Fruit fly (Drosophila melanogaster) whole organism: ENCODE measurements around the gene CG45099.

Experiments
- CG8478 ChIP-seq: fragments of >200 bp; optimal IDR thresholded peaks from 2 replicates; lab custom pipeline; 2018; ENCODE audit warnings: inconsistent platforms
- Dll ChIP-seq: fragments of >200 bp; optimal IDR thresholded peaks from 2 replicates; lab custom pipeline; 2017
- EcR ChIP-seq, 2 experiments: fragments of >200 bp; optimal IDR thresholded peaks; 2 replicates each; lab custom pipeline; 2017; ENCODE audit warnings: missing biosample characterization in 2 of 2, missing genetic modification characterization in 2 of 2, missing genetic modification reagents in 2 of 2
- pan ChIP-seq: fragments of >200 bp; optimal IDR thresholded peaks from 2 replicates; lab custom pipeline; 2017
- psq ChIP-seq: fragments of >200 bp; optimal IDR thresholded peaks from 2 replicates; lab custom pipeline; 2017
- usp ChIP-seq: fragments of >200 bp; optimal IDR thresholded peaks from 2 replicates; lab custom pipeline; 2017; ENCODE audit warnings: missing biosample characterization, missing genetic modification characterization, mixed read lengths

DNA sequence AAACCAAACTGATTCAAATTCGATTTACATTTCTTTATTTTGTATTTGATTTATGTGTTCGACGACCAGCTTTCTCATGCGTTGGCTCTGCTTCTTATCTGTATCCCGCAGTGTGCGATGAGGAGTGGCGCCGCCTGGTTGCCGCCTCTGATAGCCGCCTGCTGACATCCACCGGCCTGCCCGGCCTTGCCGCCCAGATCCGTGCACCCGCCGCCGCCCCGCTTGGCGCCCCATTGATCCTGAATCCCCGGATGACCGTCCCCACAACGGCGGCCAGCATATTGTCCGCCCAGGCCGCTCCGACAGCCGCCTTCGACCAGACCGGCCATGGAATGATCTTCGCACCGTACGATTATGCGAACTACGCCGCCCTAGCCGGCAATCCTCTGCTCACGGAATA lies 37.5 kb upstream of the CG45099 start:
- no peak for TF ChIP-seq usp (GFP tag; lab: Kevin White, UChicago)
- TF ChIP-seq EcR (GFP tag; optimal IDR thresholded peaks at IDR 0.05; lab: Kevin White, UChicago): no peak
- TF ChIP-seq psq (lab: Kevin White, UChicago): no peak
- TF ChIP-seq pan (lab: Kevin White, UChicago): no peak
- no peak for TF ChIP-seq CG8478 (lab: Kevin White, UChicago)
- TF ChIP-seq Dll: no peak
